Fruit fly (Drosophila melanogaster) whole organism, embryonic: ENCODE measurements around the gene CG4658.

Experiments
- C15 ChIP-seq: fragments of 200-800 bp; sonication (Bioruptor generic); IDR thresholded peaks from 3 replicates; pipeline ENCODE4 v1.3.6; 2022; ENCODE audit warnings: missing biosample characterization, missing genetic modification characterization
- CG10366 ChIP-seq: fragments of 200-800 bp; sonication (Bioruptor generic); IDR thresholded peaks from 2 replicates; pipeline ENCODE4 v1.3.6; 2022; ENCODE audit warnings: missing biosample characterization, missing genetic modification characterization
- CG10543 ChIP-seq: fragments of 200-800 bp; sonication (Bioruptor generic); optimal IDR thresholded peaks from 3 replicates; lab custom pipeline; 2017; ENCODE audit warnings: missing biosample characterization, mild to moderate bottlenecking, missing genetic modification characterization, moderate library complexity
- CG11093 ChIP-seq: fragments of 200-800 bp; sonication (Bioruptor generic); IDR thresholded peaks from 3 replicates; pipeline ENCODE4 v1.3.6; 2022; ENCODE audit warnings: missing biosample characterization, missing genetic modification characterization
- CG11398 ChIP-seq: fragments of 200-800 bp; sonication (Bioruptor generic); optimal IDR thresholded peaks from 2 replicates; lab custom pipeline; 2016; ENCODE audit warnings: missing biosample characterization, missing genetic modification characterization
- CG11695 ChIP-seq: fragments of 200-800 bp; sonication (Bioruptor generic); IDR thresholded peaks from 3 replicates; pipeline ENCODE4 v1.3.6; 2022; ENCODE audit warnings: missing biosample characterization, missing genetic modification characterization
- CG13296 ChIP-seq: fragments of 200-800 bp; sonication (Bioruptor generic); optimal IDR thresholded peaks from 3 replicates; lab custom pipeline; 2018; ENCODE audit warnings: missing biosample characterization, mild to moderate bottlenecking, missing genetic modification characterization
- CG15601 ChIP-seq: fragments of 200-800 bp; sonication (Bioruptor generic); optimal IDR thresholded peaks from 3 replicates; lab custom pipeline; 2019; ENCODE audit warnings: missing biosample characterization, mild to moderate bottlenecking, missing genetic modification characterization, moderate library complexity
- CG18476 ChIP-seq: fragments of 200-800 bp; sonication (Bioruptor generic); optimal IDR thresholded peaks from 2 replicates; lab custom pipeline; 2016; ENCODE audit warnings: missing biosample characterization, mild to moderate bottlenecking, missing genetic modification characterization
- CG18764 ChIP-seq: fragments of 200-800 bp; sonication (Bioruptor generic); optimal IDR thresholded peaks from 3 replicates; lab custom pipeline; 2016; ENCODE audit warnings: missing biosample characterization, missing genetic modification characterization
- CG2889 ChIP-seq: fragments of 200-800 bp; sonication (Bioruptor generic); IDR thresholded peaks from 3 replicates; pipeline ENCODE4 v1.3.6; 2022; ENCODE audit warnings: missing biosample characterization, missing genetic modification characterization
- CG34224 ChIP-seq: fragments of 200-800 bp; sonication (Bioruptor generic); IDR thresholded peaks from 3 replicates; pipeline ENCODE4 v1.3.6; 2022; ENCODE audit warnings: missing biosample characterization, missing genetic modification characterization; ENCODE audit not compliant: partially characterized antibody
- CG3838 ChIP-seq: fragments of 200-800 bp; sonication (Bioruptor generic); optimal IDR thresholded peaks from 3 replicates; lab custom pipeline; 2016; ENCODE audit warnings: missing biosample characterization, missing genetic modification characterization
- CG4617 ChIP-seq: fragments of 200-800 bp; sonication (Bioruptor generic); optimal IDR thresholded peaks from 3 replicates; lab custom pipeline; 2016; ENCODE audit warnings: missing biosample characterization, missing genetic modification characterization, borderline replicate concordance
- CG4707 ChIP-seq: fragments of 200-800 bp; sonication (Bioruptor generic); optimal IDR thresholded peaks from 2 replicates; lab custom pipeline; 2018; ENCODE audit warnings: missing biosample characterization, mild to moderate bottlenecking, missing genetic modification characterization, moderate library complexity
- CG6689 ChIP-seq: fragments of 200-800 bp; sonication (Bioruptor generic); IDR thresholded peaks from 2 replicates; pipeline ENCODE4 v1.3.6; 2022; ENCODE audit warnings: missing biosample characterization, missing genetic modification characterization
- CG7963 ChIP-seq: fragments of 200-800 bp; sonication (Bioruptor generic); IDR thresholded peaks from 3 replicates; pipeline ENCODE4 v1.3.6; 2022; ENCODE audit warnings: missing biosample characterization, missing genetic modification characterization; ENCODE audit not compliant: partially characterized antibody
- CG8359 ChIP-seq: fragments of 200-800 bp; sonication (Bioruptor generic); optimal IDR thresholded peaks from 2 replicates; lab custom pipeline; 2017; ENCODE audit warnings: missing biosample characterization, mild to moderate bottlenecking, missing genetic modification characterization, borderline replicate concordance
- CG8388 ChIP-seq: fragments of 200-800 bp; sonication (Bioruptor generic); optimal IDR thresholded peaks from 2 replicates; lab custom pipeline; 2019; ENCODE audit warnings: missing biosample characterization, mild to moderate bottlenecking, missing genetic modification characterization, moderate library complexity
- CG9609 ChIP-seq: fragments of 200-800 bp; sonication (Bioruptor generic); optimal IDR thresholded peaks from 3 replicates; lab custom pipeline; 2016; ENCODE audit warnings: missing biosample characterization, missing genetic modification characterization
- CG9876 ChIP-seq: fragments of 200-800 bp; sonication (Bioruptor generic); optimal IDR thresholded peaks from 2 replicates; lab custom pipeline; 2016; ENCODE audit warnings: missing biosample characterization, missing genetic modification characterization
- Chrac-16 ChIP-seq: fragments of 200-800 bp; sonication (Bioruptor generic); optimal IDR thresholded peaks from 3 replicates; lab custom pipeline; 2016; ENCODE audit warnings: missing biosample characterization, missing genetic modification characterization
- E2f2 ChIP-seq: fragments of 200-800 bp; sonication (Bioruptor generic); IDR thresholded peaks from 2 replicates; pipeline ENCODE4 v1.3.6; 2022; ENCODE audit warnings: missing biosample characterization, missing genetic modification characterization
- Eip74EF ChIP-seq, 2 experiments: fragments of 200-800 bp in 1 of 2; fragments of >200 bp in 1 of 2; sonication (Bioruptor generic) in 1 of 2; optimal IDR thresholded peaks; 2 replicates each; lab custom pipeline; 2017 to 2019; ENCODE audit warnings: missing biosample characterization in 2 of 2, missing genetic modification characterization in 2 of 2, mild to moderate bottlenecking in 1 of 2, moderate library complexity in 1 of 2
- Ets65A ChIP-seq: fragments of 200-800 bp; sonication (Bioruptor generic); peaks from one replicate; lab custom pipeline; 2016; ENCODE audit warnings: missing biosample characterization, missing genetic modification characterization
- Hmx ChIP-seq: fragments of 200-800 bp; sonication (Bioruptor generic); optimal IDR thresholded peaks from 2 replicates; lab custom pipeline; 2016; ENCODE audit warnings: missing biosample characterization, missing genetic modification characterization
- Lhr ChIP-seq: fragments of 200-800 bp; sonication (Bioruptor generic); optimal IDR thresholded peaks from 3 replicates; lab custom pipeline; 2017; ENCODE audit warnings: mild to moderate bottlenecking, missing biosample characterization, missing genetic modification reagents, missing genetic modification characterization
- MTF-1 ChIP-seq: fragments of 200-800 bp; sonication (Bioruptor generic); optimal IDR thresholded peaks from 2 replicates; lab custom pipeline; 2018; ENCODE audit warnings: missing biosample characterization, mild to moderate bottlenecking, missing genetic modification characterization, borderline replicate concordance
- Nf-YA ChIP-seq: fragments of 200-800 bp; sonication (Bioruptor generic); IDR thresholded peaks from 2 replicates; pipeline ENCODE4 v1.3.6; 2022; ENCODE audit warnings: missing biosample characterization, missing genetic modification characterization
- Ravus ChIP-seq: fragments of 200-800 bp; sonication (Bioruptor generic); IDR thresholded peaks from 2 replicates; pipeline ENCODE4 v1.3.6; 2022; ENCODE audit warnings: missing biosample characterization, missing genetic modification characterization
- Sry-δ ChIP-seq: fragments of 200-800 bp; sonication (Bioruptor generic); optimal IDR thresholded peaks from 2 replicates; lab custom pipeline; 2016; ENCODE audit warnings: missing biosample characterization, missing genetic modification characterization
- ab ChIP-seq: fragments of 200-800 bp; sonication (Bioruptor generic); optimal IDR thresholded peaks from 2 replicates; lab custom pipeline; 2016; ENCODE audit warnings: missing biosample characterization, missing genetic modification characterization
- bab2 ChIP-seq: fragments of 200-800 bp; sonication (Bioruptor generic); optimal IDR thresholded peaks from 2 replicates; lab custom pipeline; 2016; ENCODE audit warnings: missing biosample characterization, missing genetic modification characterization
- cad ChIP-seq: fragments of >200 bp; optimal IDR thresholded peaks from 2 replicates; lab custom pipeline; 2017; ENCODE audit warnings: missing biosample characterization, missing genetic modification characterization
- dati ChIP-seq: fragments of 200-800 bp; sonication (Bioruptor generic); IDR thresholded peaks from 2 replicates; pipeline ENCODE4 v1.3.6; 2022; ENCODE audit warnings: missing biosample characterization, missing genetic modification characterization
- dmrt11E ChIP-seq: fragments of 200-800 bp; sonication (Bioruptor generic); optimal IDR thresholded peaks from 3 replicates; lab custom pipeline; 2018; ENCODE audit warnings: missing biosample characterization, mild to moderate bottlenecking, missing genetic modification characterization, moderate library complexity
- eve ChIP-seq, 2 experiments: fragments of >200 bp; optimal IDR thresholded peaks; 2 replicates each; lab custom pipeline; 2017; ENCODE audit warnings: missing biosample characterization in 2 of 2, missing genetic modification characterization in 2 of 2
- inv ChIP-seq: fragments of 200-800 bp; sonication (Bioruptor generic); IDR thresholded peaks from 2 replicates; pipeline ENCODE4 v1.3.6; 2022; ENCODE audit warnings: missing biosample characterization, missing genetic modification characterization; ENCODE audit not compliant: partially characterized antibody
- lmd ChIP-seq: fragments of 200-800 bp; sonication (Bioruptor generic); IDR thresholded peaks from 2 replicates; pipeline ENCODE4 v1.3.6; 2022; ENCODE audit warnings: missing biosample characterization, missing genetic modification characterization
- nerfin-1 ChIP-seq: fragments of 200-800 bp; sonication (Bioruptor generic); optimal IDR thresholded peaks from 3 replicates; lab custom pipeline; 2019; ENCODE audit warnings: missing biosample characterization, mild to moderate bottlenecking, missing genetic modification characterization, moderate library complexity
- p53 ChIP-seq: fragments of 200-800 bp; sonication (Bioruptor generic); optimal IDR thresholded peaks from 2 replicates; lab custom pipeline; 2016; ENCODE audit warnings: missing biosample characterization, missing genetic modification characterization
- sens ChIP-seq: fragments of 200-800 bp; sonication (Bioruptor generic); peaks from one replicate; lab custom pipeline; 2016; ENCODE audit warnings: missing biosample characterization, missing genetic modification characterization
- seq ChIP-seq: fragments of 200-800 bp; sonication (Bioruptor generic); IDR thresholded peaks from 2 replicates; pipeline ENCODE4 v1.3.6; 2022; ENCODE audit warnings: missing biosample characterization, missing genetic modification characterization
- so ChIP-seq: fragments of 200-800 bp; sonication (Bioruptor generic); IDR thresholded peaks from 3 replicates; pipeline ENCODE4 v1.3.6; 2022; ENCODE audit warnings: missing biosample characterization, missing genetic modification characterization
- stwl ChIP-seq: fragments of 200-800 bp; sonication (Bioruptor generic); optimal IDR thresholded peaks from 3 replicates; lab custom pipeline; 2018; ENCODE audit warnings: missing biosample characterization, mild to moderate bottlenecking, missing genetic modification characterization, moderate library complexity
- trem ChIP-seq: fragments of 200-800 bp; optimal IDR thresholded peaks from 3 replicates; lab custom pipeline; 2019; ENCODE audit warnings: missing biosample characterization, mild to moderate bottlenecking, missing genetic modification characterization, moderate library complexity
- ttk ChIP-seq: fragments of 200-800 bp; sonication (Bioruptor generic); IDR thresholded peaks from 2 replicates; pipeline ENCODE4 v2.1.2; 2022; ENCODE audit warnings: missing biosample characterization, missing genetic modification characterization
- yki ChIP-seq: fragments of >200 bp; optimal IDR thresholded peaks from 3 replicates; lab custom pipeline; 2018

Gene CG4658

DNA sequence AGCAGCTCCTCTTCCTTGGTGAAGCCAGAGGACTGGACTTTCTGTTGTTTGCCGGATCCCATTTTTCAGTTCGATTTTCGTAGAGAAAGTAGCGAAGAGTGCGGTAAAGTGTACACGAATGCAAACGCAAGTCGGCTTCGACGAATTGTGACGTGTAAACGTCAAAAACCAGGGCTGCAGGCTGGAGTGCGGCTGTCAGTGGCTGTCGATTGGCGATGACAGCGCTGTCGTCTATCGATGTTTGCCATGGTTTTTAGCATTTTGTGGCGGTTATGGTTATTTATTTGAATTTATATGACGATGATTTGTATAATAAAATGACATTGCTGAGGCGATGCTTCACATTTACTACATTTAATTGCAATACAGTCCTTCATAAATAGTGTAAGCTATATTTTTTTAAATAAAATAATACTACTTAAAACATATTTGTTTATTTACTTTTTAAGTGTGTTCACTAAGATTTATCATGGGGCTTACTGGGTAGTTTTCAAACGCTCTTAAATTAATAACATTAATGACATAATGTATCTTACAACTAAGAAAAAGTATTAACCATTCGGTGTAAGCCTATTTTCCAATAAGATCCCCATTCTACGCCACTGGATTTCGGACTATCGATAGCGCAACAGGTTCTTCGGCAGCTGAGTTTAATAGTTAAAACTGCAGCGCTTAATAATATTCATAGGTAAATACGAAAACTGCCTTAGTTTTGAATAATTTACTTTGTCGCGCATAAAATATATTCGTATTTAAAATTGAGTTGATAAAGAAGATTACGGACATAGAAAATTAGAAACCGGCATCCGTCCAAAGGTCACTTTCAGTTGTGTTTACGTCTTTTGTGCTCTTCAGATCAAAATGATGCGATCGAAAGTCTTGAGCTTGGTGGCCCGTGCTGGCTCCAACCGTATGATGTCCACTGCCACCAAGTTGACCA is 38.6 kb upstream of the CG4658 start, which contains the start of the genes CG5885 and CG4598 (continued):
- TF ChIP-seq MTF-1 (no peak), dati (no peak), CG2889 (GFP tag; lab: Robert Waterston, UW) (0 out of 3 replicates have a peak, but pooled peaks have one; percentile 28), CG3838 (GFP tag; lab: Kevin White, UChicago) (peak; percentile 57), ab (GFP tag; lab: Kevin White, UChicago) (no peak), CG18764 (GFP tag; lab: Kevin White, UChicago) (peak; percentile 71), CG9609 (GFP tag; lab: Kevin White, UChicago) (no peak), Ravus (GFP tag; lab: Robert Waterston, UW) (peak; percentile 31), Chrac-16 (GFP tag; lab: Kevin White, UChicago) (peak; percentile 70), Hmx (peak; percentile 7), sens (GFP tag; lab: Kevin White, UChicago) (peak; percentile 89), CG34224 (GFP tag; lab: Robert Waterston, UW) (peak; percentile 72; the same call in 2 of the 3 replicates), trem (tag; lab: Kevin White, UChicago) (peak; percentile 23), inv (GFP tag; lab: Robert Waterston, UW) (peak; percentile 58), yki (lab: Kevin White, UChicago) (no peak), Sry-δ (GFP tag; lab: Kevin White, UChicago) (peak; percentile 82), CG4707 (GFP tag; lab: Kevin White, UChicago) (no peak), C15 (GFP tag; lab: Robert Waterston, UW) (0 out of 3 replicates have a peak, but pooled peaks have one; percentile 17), dmrt11E (tag; lab: Kevin White, UChicago) (peak; percentile 45), eve (GFP tag; optimal IDR thresholded peaks at IDR 0.05; lab: Kevin White, UChicago) (no peak), CG13296 (GFP tag; lab: Kevin White, UChicago) (peak; percentile 55), CG7963 (peak; percentile 29; the same call in 1 of the 3 replicates), CG18476 (no peak), CG15601 (tag; lab: Kevin White, UChicago) (peak; percentile 62), so (GFP tag; lab: Robert Waterston, UW) (peak; percentile 44; the same call in 1 of the 3 replicates), cad (no peak), p53 (GFP tag; lab: Kevin White, UChicago) (no peak), CG10366 (GFP tag; lab: Robert Waterston, UW) (peak; percentile 70), Ets65A (GFP tag; lab: Kevin White, UChicago) (peak; percentile 87), nerfin-1 (peak; percentile 27), CG8359 (no peak), Lhr (peak; percentile 44), CG4617 (GFP tag; lab: Kevin White, UChicago) (peak; percentile 48), CG11398 (GFP tag; lab: Kevin White, UChicago) (no peak), ttk (no peak; the same call in 1 of the 2 replicates), Nf-YA (no peak), CG11093 (GFP tag; lab: Robert Waterston, UW) (no peak), CG8388 (GFP tag; lab: Kevin White, UChicago) (peak; percentile 68), E2f2 (peak; percentile 95), bab2 (GFP tag; lab: Kevin White, UChicago) (peak; percentile 37), seq (no peak), CG9876 (GFP tag; lab: Kevin White, UChicago) (no peak), lmd (GFP tag; lab: Robert Waterston, UW) (peak; percentile 60; the same call in 1 of the 2 replicates), Eip74EF (GFP tag; optimal IDR thresholded peaks at IDR 0.05; lab: Kevin White, UChicago) (peak in 1 of 2 experiments; percentile 22), stwl (tag; lab: Kevin White, UChicago) (peak; percentile 71), CG10543 (peak; percentile 73), CG11695 (GFP tag; lab: Robert Waterston, UW) (peak; percentile 66; the same call in 2 of the 3 replicates), CG6689 (GFP tag; lab: Robert Waterston, UW) (peak; percentile 43; the same call in 1 of the 2 replicates)
